Worm (Caenorhabditis elegans) whole organism, late embryonic: ENCODE data around the gene K01A12.2.

Experiments used
- C08G9.2 ChIP-seq: sonication (generic microtip); optimal IDR thresholded peaks from 2 replicates; lab custom pipeline; 2016; ENCODE audit warnings: mild to moderate bottlenecking, missing genetic modification characterization, moderate library complexity, missing compliant biosample characterization
- ahr-1 ChIP-seq: sonication (generic microtip); optimal IDR thresholded peaks from 2 replicates; lab custom pipeline; 2016; ENCODE audit warnings: missing genetic modification characterization, missing compliant biosample characterization
- ama-1 ChIP-seq: fragments of 150-350 bp; optimal IDR thresholded peaks from 2 replicates; lab custom pipeline; 2014
- ceh-48 ChIP-seq: sonication (generic microtip); optimal IDR thresholded peaks from 2 replicates; lab custom pipeline; 2016; ENCODE audit warnings: missing genetic modification characterization, inconsistent platforms, missing compliant biosample characterization
- dmd-4 ChIP-seq: sonication (generic microtip); optimal IDR thresholded peaks from 2 replicates; lab custom pipeline; 2016; ENCODE audit warnings: borderline replicate concordance, missing genetic modification characterization, missing compliant biosample characterization
- dve-1 ChIP-seq: sonication (generic microtip); optimal IDR thresholded peaks from 2 replicates; lab custom pipeline; 2017; ENCODE audit warnings: antibody characterized with exemption, mild to moderate bottlenecking, missing genetic modification characterization, missing compliant biosample characterization
- ets-4 ChIP-seq: sonication (generic microtip); optimal IDR thresholded peaks from 2 replicates; lab custom pipeline; 2016; ENCODE audit warnings: missing genetic modification characterization, missing compliant biosample characterization
- eyg-1 ChIP-seq: sonication (generic microtip); optimal IDR thresholded peaks from 2 replicates; lab custom pipeline; 2016; ENCODE audit warnings: missing genotype, missing genetic modification characterization, missing compliant biosample characterization
- fkh-6 ChIP-seq: sonication (generic microtip); optimal IDR thresholded peaks from 2 replicates; lab custom pipeline; 2016; ENCODE audit warnings: missing genetic modification characterization, missing compliant biosample characterization
- hlh-13 ChIP-seq: fragments of 200-800 bp; sonication (Bioruptor generic); optimal IDR thresholded peaks from 2 replicates; lab custom pipeline; 2018; ENCODE audit warnings: mild to moderate bottlenecking, missing genetic modification characterization, missing compliant biosample characterization
- rnt-1 ChIP-seq: sonication (generic microtip); optimal IDR thresholded peaks from 2 replicates; lab custom pipeline; 2016; ENCODE audit warnings: missing genetic modification characterization, missing compliant biosample characterization
- unc-42 ChIP-seq: sonication (generic microtip); optimal IDR thresholded peaks from 2 replicates; lab custom pipeline; 2016; ENCODE audit warnings: missing genotype, missing genetic modification characterization, missing compliant biosample characterization
- zip-5 ChIP-seq: sonication (generic microtip); optimal IDR thresholded peaks from 2 replicates; lab custom pipeline; 2016; ENCODE audit warnings: missing genetic modification characterization, missing compliant biosample characterization

DNA sequence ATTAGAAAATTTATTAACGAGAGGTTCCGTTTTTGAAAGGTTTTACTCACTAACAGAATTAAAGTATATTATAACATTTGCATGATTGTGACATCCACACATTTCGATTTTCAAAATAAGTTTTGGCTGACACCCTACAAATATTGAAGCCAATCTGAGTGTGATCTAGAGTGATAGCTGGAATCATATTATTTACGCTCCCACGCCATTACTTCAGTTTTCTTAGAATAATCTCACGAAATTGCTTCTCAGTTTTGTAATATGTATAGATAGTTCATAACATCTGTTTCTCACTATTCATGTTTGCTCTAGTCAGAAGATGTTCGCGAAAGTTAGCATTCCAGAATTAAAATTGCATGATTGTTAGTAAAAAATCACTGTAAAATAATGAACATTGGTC lies 875 bp upstream of the K01A12.2 start:
- TF ChIP-seq zip-5 (tag; lab: Kevin White, UChicago) (no peak), dve-1 (tag; lab: Kevin White, UChicago) (no peak), dmd-4 (tag; lab: Kevin White, UChicago) (no peak), eyg-1 (no peak), fkh-6 (tag; lab: Kevin White, UChicago) (no peak), ceh-48 (no peak), ama-1 (lab: Kevin White, UChicago) (no peak), ahr-1 (tag; lab: Kevin White, UChicago) (no peak), unc-42 (no peak), C08G9.2 (tag; lab: Kevin White, UChicago) (no peak), ets-4 (tag; lab: Kevin White, UChicago) (no peak), hlh-13 (GFP tag; lab: Kevin White, UChicago) (no peak), rnt-1 (tag; lab: Kevin White, UChicago) (no peak)
